Worm (Caenorhabditis elegans): Measurements from ENCODE around the gene mai-1.

Gene mai-1

DNA sequence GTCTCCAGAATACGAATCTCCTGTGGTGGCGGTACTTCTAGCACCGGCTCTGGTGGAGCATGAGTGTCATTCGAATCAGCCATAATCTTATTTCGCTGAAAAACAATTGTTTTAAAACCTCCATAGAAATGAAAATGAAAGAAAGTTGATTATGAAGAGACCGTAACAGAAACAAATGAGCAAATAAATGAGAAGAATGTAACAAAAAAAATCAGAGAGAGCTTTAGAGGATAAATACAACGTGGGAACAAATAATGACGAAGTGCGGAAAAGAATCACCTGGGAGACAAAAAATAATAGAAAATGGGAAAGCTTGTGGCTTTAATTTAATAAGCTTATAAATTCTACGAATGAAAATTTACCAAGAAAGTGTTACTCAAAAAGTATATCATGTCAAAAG is 10.6 kb upstream of the mai-1 start, which contains the start of gene spc-1:
Gene spc-1 (minus strand): TSS at position 101 of the 400 bp plus-strand sequence.
- TF ChIP-seq unc-62 (GFP tag; optimal IDR thresholded peaks at IDR 0.05): no peak

DNA sequence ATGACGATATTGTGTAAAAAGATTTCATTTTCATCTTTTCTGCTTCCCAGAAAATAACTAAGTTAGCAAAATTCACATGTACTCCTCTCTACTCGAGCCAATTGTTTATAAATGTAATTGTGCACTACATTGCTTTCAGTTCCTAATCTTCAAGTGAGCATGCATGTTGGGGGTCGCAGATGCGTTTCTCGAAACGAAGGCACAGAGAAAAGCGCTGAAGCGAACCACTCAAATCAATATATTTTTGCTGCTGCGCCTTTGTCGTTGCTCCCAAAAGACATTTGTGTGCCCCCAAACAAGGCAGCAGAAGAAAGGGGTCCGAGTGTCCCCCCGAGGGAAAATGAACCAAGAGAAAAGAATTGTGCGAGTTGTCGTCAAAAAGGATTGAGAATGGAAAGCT is 9.8 kb upstream of the mai-1 start:
- TF ChIP-seq unc-62 (GFP tag; optimal IDR thresholded peaks at IDR 0.05): no peak

DNA sequence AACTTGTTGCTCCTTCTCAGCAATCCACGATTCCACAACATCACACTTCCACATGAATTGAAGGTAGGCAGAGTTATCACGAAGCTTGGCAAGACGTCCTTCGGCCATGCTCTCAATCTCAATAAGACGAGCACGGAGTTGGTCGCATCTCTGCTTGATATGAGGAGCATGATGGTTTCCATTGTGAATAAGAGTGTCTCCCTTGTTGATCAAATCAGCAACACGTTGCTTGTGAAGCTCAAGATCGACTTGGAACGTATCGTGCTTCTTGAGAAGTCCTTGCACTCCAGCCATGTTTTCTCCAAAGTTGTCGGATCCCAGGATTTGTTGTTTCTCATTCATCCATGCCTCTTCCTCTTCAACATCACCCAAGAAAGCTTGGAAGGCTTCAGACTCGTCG is 3.2 kb upstream of the mai-1 start:
- TF ChIP-seq unc-62 (GFP tag; optimal IDR thresholded peaks at IDR 0.05): no peak

ce11 chrX:3118596-3119287 is 2.4 kb upstream of the mai-1 start:
- TF ChIP-seq unc-62 (GFP tag; optimal IDR thresholded peaks at IDR 0.05): no peak

DNA sequence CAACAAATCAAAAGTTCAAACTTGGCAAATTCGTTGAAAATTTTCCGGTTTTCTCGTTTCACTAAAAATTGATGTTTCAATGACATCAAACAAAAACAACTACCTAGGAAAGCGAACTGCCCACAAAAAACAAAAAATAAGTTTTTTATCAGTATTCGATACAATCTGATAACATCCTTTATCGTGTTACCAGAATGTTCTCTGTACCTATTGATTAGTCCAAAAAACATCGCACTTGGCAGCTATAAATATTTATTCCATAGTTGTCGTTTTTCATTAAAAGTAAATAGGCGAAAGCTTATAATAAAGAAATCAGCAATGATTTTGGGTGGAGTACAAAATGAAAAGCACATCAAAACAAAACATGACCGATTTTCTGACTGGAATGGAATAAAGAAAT is 815 bp upstream of the mai-1 start:
- TF ChIP-seq unc-62 (GFP tag; optimal IDR thresholded peaks at IDR 0.05): no peak

DNA sequence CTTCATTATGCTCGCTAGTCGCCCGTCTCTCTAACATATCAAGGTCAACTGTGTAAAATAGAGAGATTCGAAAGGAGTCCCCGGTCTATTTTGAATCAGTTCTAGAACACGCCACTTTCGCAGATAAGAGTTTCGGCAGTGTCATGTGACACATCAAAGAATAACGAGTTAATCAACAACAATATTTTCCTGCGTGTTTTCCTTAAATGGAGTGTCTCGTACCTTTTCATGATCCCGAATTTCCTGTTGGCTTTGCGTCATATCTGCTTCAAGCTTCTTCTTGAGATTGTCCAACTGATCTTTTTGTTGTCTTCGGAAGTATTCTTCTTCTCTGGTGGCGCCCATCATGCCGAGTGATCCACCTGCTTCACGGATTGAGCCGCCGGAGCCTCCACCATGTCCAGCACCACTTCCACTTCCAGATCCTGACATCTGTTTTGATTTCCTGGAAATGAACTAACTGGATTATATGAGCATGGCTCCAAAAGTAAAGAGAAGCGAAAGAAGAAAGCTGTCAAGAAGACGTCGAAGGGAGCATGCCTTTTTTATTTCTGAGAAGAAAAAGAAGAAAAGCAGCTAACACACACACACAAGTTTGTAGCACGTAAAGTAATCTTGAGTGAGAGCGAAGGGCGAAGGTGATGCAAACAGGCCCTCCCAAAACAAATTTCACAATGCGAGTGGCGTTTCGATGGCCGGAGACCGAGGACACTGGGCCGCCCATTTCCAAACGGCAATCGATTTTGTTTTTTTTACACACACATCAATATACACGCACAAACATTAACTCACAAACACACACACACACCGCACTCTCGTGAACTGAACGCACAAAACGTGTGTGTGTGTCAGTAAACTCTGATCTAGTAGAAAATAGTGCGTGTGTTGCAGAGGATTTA is 1.0 kb downstream of the mai-1 start:
- no peak for TF ChIP-seq unc-62 (GFP tag; optimal IDR thresholded peaks at IDR 0.05)

ce11 chrX:3114306-3115133 is 1.9 kb downstream of the mai-1 start, which contains the start of gene gpd-2:
TSS of gene gpd-2 (minus strand) at chrX:3114689.
- TF ChIP-seq unc-62 (GFP tag; optimal IDR thresholded peaks at IDR 0.05): no peak

DNA sequence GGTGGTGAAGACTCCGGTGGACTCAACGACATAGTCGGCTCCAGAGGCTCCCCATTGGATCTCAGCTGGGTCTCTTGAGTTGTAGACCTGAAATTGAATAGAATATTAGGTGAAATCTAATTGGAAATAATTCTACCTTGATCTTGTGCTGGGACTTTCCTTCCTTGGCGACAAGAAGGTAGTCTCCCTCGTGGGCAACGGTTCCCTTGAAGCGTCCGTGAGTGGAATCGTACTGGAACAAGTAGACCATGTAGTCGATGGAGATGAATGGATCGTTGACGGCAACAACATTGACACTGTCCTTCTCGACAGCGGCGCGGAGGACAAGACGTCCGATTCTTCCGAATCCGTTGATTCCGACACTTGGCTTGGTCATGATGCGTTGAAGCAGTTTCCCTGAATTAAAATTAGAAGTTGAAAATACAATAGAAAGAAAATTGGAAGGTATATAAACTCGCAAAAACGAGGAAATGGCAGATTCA is 3.4 kb downstream of the mai-1 start, which contains the start of gene gpd-3:
Gene gpd-3 (minus strand): TSS at position 396 of the 482 bp plus-strand sequence.
- TF ChIP-seq unc-62 (GFP tag; optimal IDR thresholded peaks at IDR 0.05): no peak

ce11 chrX:3111687-3112086 is 4.7 kb downstream of the mai-1 start:
- no peak for TF ChIP-seq unc-62 (GFP tag; optimal IDR thresholded peaks at IDR 0.05)

DNA sequence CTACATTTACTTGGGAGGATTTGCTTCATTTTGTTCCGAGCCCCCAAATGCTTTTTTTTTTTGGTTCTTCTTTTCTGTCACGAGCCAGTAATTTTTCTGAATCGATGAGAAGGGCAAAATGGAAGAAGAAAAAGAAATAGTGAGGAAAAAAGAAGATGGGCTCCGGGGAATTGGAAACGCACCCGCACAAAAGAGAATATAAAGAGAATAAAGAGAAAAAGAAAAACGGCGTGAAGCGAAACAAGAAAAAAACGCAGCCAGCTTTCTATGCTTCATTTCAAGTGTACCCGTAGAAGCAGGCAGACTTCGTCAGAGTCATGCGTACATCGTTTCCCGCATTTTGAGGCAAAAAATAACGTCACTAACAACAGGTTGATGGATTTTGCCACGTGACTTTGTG is 5.3 kb downstream of the mai-1 start:
- no peak for TF ChIP-seq unc-62 (GFP tag; optimal IDR thresholded peaks at IDR 0.05)

DNA sequence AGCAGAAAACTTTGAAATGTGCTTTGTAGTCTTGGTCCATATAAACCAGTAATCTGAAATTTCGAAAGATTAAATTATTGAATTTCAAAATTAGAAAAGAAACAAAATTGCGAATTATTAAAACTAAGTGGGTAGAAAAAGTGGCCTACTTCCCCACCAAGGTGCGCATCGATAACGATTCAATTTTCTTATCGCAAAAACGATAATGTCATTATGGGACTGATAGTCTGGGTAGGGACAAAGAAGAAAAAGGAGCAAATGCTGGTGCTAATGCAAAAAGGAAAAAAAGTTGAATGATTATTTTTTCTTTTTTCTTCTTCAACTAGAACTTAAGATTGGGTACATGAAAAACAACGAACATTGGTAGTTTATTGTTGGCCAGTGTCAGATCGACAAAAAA is 5.8 kb downstream of the mai-1 start, which contains the start of gene gpcp-1:
Gene gpcp-1 (minus strand): TSS at position 53 of the 400 bp plus-strand sequence.
- TF ChIP-seq unc-62 (GFP tag; optimal IDR thresholded peaks at IDR 0.05): no peak

ce11 chrX:3108603-3109002 is 7.8 kb downstream of the mai-1 start:
- no peak for TF ChIP-seq unc-62 (GFP tag; optimal IDR thresholded peaks at IDR 0.05)

- TF ChIP-seq unc-62 (GFP tag; optimal IDR thresholded peaks at IDR 0.05): no peak
These were observed 10.3 kb downstream of the mai-1 start, which contains the start of gene K10B3.5 for ce11 chrX:3106137-3106536. TSS of gene K10B3.5 (minus strand) at chrX:3106479.

DNA sequence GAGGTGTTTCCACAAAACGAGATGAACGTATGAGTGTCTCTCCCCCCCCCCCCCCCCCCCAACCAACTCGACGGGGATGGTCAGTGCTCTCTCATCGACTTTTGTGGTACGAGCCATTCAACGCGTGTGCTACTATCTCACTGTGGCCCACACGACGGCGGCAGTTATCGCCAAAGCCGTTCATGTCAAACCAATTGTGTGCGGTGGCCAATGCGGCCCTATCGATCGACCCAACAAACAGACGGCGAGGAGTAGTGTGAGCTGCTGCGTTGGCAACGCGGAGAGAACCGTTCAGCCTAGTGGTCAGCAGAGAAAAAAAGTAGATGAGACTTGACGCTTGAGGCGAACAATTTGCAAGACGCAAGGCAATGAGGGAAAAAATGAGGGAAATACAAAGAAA is 13.6 kb downstream of the mai-1 start:
- TF ChIP-seq unc-62 (GFP tag; optimal IDR thresholded peaks at IDR 0.05): no peak

DNA sequence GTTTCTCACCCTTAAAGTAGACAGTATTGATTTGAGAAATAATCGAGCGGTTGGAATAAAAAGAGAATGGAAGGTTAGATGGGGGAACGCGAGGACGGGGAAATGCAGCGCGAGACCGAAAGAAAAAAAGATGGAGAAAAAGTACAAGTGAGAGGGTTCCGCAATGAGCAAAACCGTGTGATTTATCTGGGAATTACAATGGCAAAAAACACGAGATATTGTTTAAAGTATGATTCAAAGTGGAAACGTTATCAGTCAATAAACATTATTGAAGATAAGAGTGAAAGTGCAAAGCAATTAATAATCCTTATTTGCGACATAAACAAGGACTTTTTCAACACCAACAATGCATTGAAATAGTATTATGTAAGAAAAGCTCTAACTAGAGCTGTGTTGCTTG is 14.2 kb downstream of the mai-1 start, which contains the start of gene ztf-13:
Gene ztf-13 (minus strand): TSS at position 11 of the 400 bp plus-strand sequence.
- no peak for TF ChIP-seq unc-62 (GFP tag; optimal IDR thresholded peaks at IDR 0.05)

Measured in whole organism, dauer.